Fruit fly (Drosophila melanogaster) S2 (cell line): ENCODE results near the gene Ino80.

Experiments used
- CG8478 ChIP-seq: fragments of >200 bp; optimal IDR thresholded peaks from 2 replicates; lab custom pipeline; 2018
- CTCF ChIP-seq, 2 experiments: fragments of >200 bp; optimal IDR thresholded peaks; 2 replicates each; lab custom pipeline; 2018

DNA sequence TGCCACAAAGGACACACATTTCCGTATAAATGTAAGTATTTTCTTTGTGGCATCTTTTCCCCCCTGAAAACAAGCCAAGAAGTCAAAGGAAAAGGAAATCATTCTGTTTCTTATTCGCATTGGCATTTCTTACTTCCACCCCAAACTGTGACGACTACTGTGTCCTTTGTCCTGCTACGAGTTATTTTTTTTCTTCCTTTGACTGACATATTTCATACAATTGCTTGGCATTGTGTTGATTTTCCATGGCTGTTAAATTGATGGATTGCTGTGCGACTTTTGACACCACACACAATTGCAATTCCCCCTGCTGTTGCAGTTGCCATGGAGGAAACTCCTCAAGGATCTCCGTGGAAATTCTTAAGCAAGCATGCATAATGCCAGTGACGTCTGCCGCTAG is 50.8 kb downstream of the Ino80 start:
- TF ChIP-seq CTCF (optimal IDR thresholded peaks at IDR 0.05; lab: Kevin White, UChicago), result no peak
- TF ChIP-seq CG8478 (lab: Kevin White, UChicago), result no peak
